Worm (Caenorhabditis elegans): ENCODE results near the gene srsx-1.

DNA sequence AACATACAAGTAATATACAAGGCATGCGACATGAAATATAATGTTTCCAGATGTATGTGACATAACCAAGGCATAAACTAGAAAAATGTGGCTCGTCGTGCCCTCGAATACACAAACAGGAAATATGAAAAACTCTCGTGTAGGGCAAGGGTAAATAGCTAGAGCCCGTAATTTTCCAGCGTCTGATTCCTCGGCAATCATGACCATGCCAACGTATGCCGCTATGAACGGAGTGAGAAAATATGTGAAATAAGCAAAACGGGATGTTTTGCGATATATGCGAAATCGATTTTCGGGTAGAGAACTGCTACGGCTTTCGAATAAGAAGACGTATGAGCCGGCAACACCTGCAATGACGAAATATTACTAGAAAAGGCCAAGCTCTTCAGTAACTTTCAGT is 47.5 kb upstream of the srsx-1 start, which contains the start of gene scl-25:
- TF ChIP-seq him-1 (tag; optimal IDR thresholded peaks at IDR 0.05) (no peak), W03F9.2 (tag; optimal IDR thresholded peaks at IDR 0.05) (no peak)
